Worm (Caenorhabditis elegans) whole organism, early embryonic: ENCODE data around the gene cyp-31A5.

Experiments
- B0310.2 ChIP-seq: sonication (generic microtip); optimal IDR thresholded peaks from 2 replicates; lab custom pipeline; 2016; ENCODE audit warnings: mild to moderate bottlenecking, missing genetic modification characterization, missing compliant biosample characterization
- F13C5.2 ChIP-seq: sonication (generic microtip); optimal IDR thresholded peaks from 2 replicates; lab custom pipeline; 2017; ENCODE audit warnings: mild to moderate bottlenecking, missing genetic modification characterization, inconsistent platforms, missing compliant biosample characterization
- aly-1 ChIP-seq: sonication (generic microtip); optimal IDR thresholded peaks from 2 replicates; lab custom pipeline; 2016; ENCODE audit warnings: missing genetic modification characterization, missing compliant biosample characterization
- ama-1 ChIP-seq: fragments of 150-350 bp; optimal IDR thresholded peaks from 2 replicates; lab custom pipeline; 2014
- ceh-13 ChIP-seq: fragments of 200-800 bp; sonication (Bioruptor generic); optimal IDR thresholded peaks from 2 replicates; lab custom pipeline; 2018; ENCODE audit warnings: mild to moderate bottlenecking, missing genetic modification characterization, missing compliant biosample characterization
- ceh-36 ChIP-seq: sonication (generic microtip); optimal IDR thresholded peaks from 2 replicates; lab custom pipeline; 2016; ENCODE audit warnings: missing genetic modification characterization, inconsistent platforms, missing compliant biosample characterization
- ets-7 ChIP-seq: sonication (generic microtip); optimal IDR thresholded peaks from 2 replicates; lab custom pipeline; 2016; ENCODE audit warnings: missing genotype, missing genetic modification characterization, missing compliant biosample characterization
- flt-1 ChIP-seq: fragments of 200-800 bp; sonication (Bioruptor generic); IDR thresholded peaks from 2 replicates; pipeline ENCODE4 v1.3.6; 2022; ENCODE audit warnings: missing genetic modification characterization, missing compliant biosample characterization
- hmbx-1 ChIP-seq: sonication (generic microtip); optimal IDR thresholded peaks from 2 replicates; lab custom pipeline; 2016; ENCODE audit warnings: mild to moderate bottlenecking, missing genetic modification characterization, missing compliant biosample characterization
- hmg-4 ChIP-seq: fragments of 200-800 bp; sonication (Bioruptor generic); optimal IDR thresholded peaks from 2 replicates; lab custom pipeline; 2018; ENCODE audit warnings: mild to moderate bottlenecking, missing genetic modification characterization, missing compliant biosample characterization
- hnd-1 ChIP-seq: sonication (generic microtip); optimal IDR thresholded peaks from 2 replicates; lab custom pipeline; 2016; ENCODE audit warnings: missing genetic modification characterization, missing compliant biosample characterization
- pes-1 ChIP-seq: fragments of 200-800 bp; sonication (Bioruptor generic); IDR thresholded peaks from 2 replicates; pipeline ENCODE4 v1.3.6; 2022; ENCODE audit warnings: missing genetic modification reagents, missing genetic modification characterization, missing compliant biosample characterization
- scrt-1 ChIP-seq: fragments of 200-800 bp; sonication (Bioruptor generic); IDR thresholded peaks from 2 replicates; pipeline ENCODE4 v1.3.6; 2022; ENCODE audit warnings: missing genetic modification characterization, missing compliant biosample characterization
- sea-1 ChIP-seq: fragments of 200-800 bp; sonication (Bioruptor generic); conservative IDR thresholded peaks from 2 replicates; pipeline ENCODE4 v1.3.6; 2022; ENCODE audit warnings: missing genetic modification characterization, missing compliant biosample characterization
- tbx-11 ChIP-seq: fragments of 200-800 bp; sonication (Bioruptor generic); IDR thresholded peaks from 2 replicates; pipeline ENCODE4 v1.3.6; 2022; ENCODE audit warnings: missing genetic modification characterization, missing compliant biosample characterization
- tbx-37 ChIP-seq: fragments of 200-800 bp; sonication (Bioruptor generic); conservative IDR thresholded peaks from 2 replicates; pipeline ENCODE4 v1.3.6; 2022; ENCODE audit warnings: missing genetic modification reagents, missing genetic modification characterization, missing compliant biosample characterization
- tra-4 ChIP-seq: sonication (generic microtip); optimal IDR thresholded peaks from 2 replicates; lab custom pipeline; 2017; ENCODE audit warnings: missing genetic modification characterization, missing compliant biosample characterization

Gene cyp-31A5

ce11 chrIV:13383763-13384436 is 17.2 kb upstream of the cyp-31A5 start, which contains the start of gene rab-19:
Gene rab-19, minus strand, starts transcription at chrIV:13384386.
- TF ChIP-seq pes-1 (GFP tag; lab: Robert Waterston, UW), result no peak
- peak; percentile 17 for TF ChIP-seq F13C5.2 (tag; lab: Kevin White, UChicago)

ce11 chrIV:13386043-13386442 is 15.0 kb upstream of the cyp-31A5 start, which contains the start of the genes Y62E10A.20, Y62E10A.23 and mdt-9:
Gene Y62E10A.20, minus strand, starts transcription at chrIV:13386091.
Gene Y62E10A.23, plus strand, starts transcription at chrIV:13386324.
Gene mdt-9, plus strand, starts transcription at chrIV:13386380.
- peak; percentile 58; the same call in 1 of the 2 replicates for TF ChIP-seq tbx-37
- no peak for TF ChIP-seq ama-1 (lab: Kevin White, UChicago)
- peak; percentile 69 for TF ChIP-seq pes-1 (GFP tag; lab: Robert Waterston, UW)
- TF ChIP-seq scrt-1 (GFP tag; lab: Robert Waterston, UW), result peak; percentile 67; the same call in 1 of the 2 replicates
- TF ChIP-seq ets-7, result peak; percentile 26
- TF ChIP-seq ceh-36 (tag; lab: Kevin White, UChicago), result peak; percentile 65
- TF ChIP-seq hmg-4 (GFP tag; lab: Kevin White, UChicago), result peak; percentile 19
- TF ChIP-seq tra-4, result no peak
- peak; percentile 77 for TF ChIP-seq sea-1 (GFP tag; lab: Robert Waterston, UW)
- TF ChIP-seq aly-1, result peak; percentile 53
- peak; percentile 61 for TF ChIP-seq flt-1 (GFP tag; lab: Robert Waterston, UW)
- TF ChIP-seq B0310.2 (tag; lab: Kevin White, UChicago), result no peak
- peak; percentile 48 for TF ChIP-seq hmbx-1
- peak; percentile 23 for TF ChIP-seq hnd-1 (tag; lab: Kevin White, UChicago)
- TF ChIP-seq tbx-11 (GFP tag; lab: Robert Waterston, UW), result peak; percentile 58; the same call in 1 of the 2 replicates
- TF ChIP-seq ceh-13 (GFP tag; lab: Kevin White, UChicago), result peak; percentile 60
- TF ChIP-seq F13C5.2 (tag; lab: Kevin White, UChicago), result peak; percentile 88

ce11 chrIV:13386903-13387302 is 14.2 kb upstream of the cyp-31A5 start, which contains the start of gene lsm-3:
Gene lsm-3, plus strand, starts transcription at chrIV:13387203.
- TF ChIP-seq scrt-1 (GFP tag; lab: Robert Waterston, UW) (no peak), tbx-11 (GFP tag; lab: Robert Waterston, UW) (no peak)

ce11 chrIV:13388779-13389178 is 12.3 kb upstream of the cyp-31A5 start:
- TF ChIP-seq aly-1 (no peak), ceh-13 (GFP tag; lab: Kevin White, UChicago) (no peak), tra-4 (no peak), hmbx-1 (no peak), hmg-4 (GFP tag; lab: Kevin White, UChicago) (no peak), pes-1 (GFP tag; lab: Robert Waterston, UW) (no peak), B0310.2 (tag; lab: Kevin White, UChicago) (no peak), F13C5.2 (tag; lab: Kevin White, UChicago) (no peak), scrt-1 (GFP tag; lab: Robert Waterston, UW) (no peak), flt-1 (GFP tag; lab: Robert Waterston, UW) (no peak)

- TF ChIP-seq F13C5.2 (tag; lab: Kevin White, UChicago), result no peak
These were observed 11.9 kb upstream of the cyp-31A5 start for ce11 chrIV:13389237-13389636.

ce11 chrIV:13390770-13391169 is 10.3 kb upstream of the cyp-31A5 start:
- TF ChIP-seq F13C5.2 (tag; lab: Kevin White, UChicago) (no peak), ceh-36 (tag; lab: Kevin White, UChicago) (no peak), hmg-4 (GFP tag; lab: Kevin White, UChicago) (no peak), tra-4 (no peak), ama-1 (lab: Kevin White, UChicago) (no peak)

- TF ChIP-seq ama-1 (lab: Kevin White, UChicago) (no peak), tbx-37 (no peak), ceh-13 (GFP tag; lab: Kevin White, UChicago) (no peak), hmg-4 (GFP tag; lab: Kevin White, UChicago) (no peak), pes-1 (GFP tag; lab: Robert Waterston, UW) (no peak), ceh-36 (tag; lab: Kevin White, UChicago) (no peak), tbx-11 (GFP tag; lab: Robert Waterston, UW) (no peak), flt-1 (GFP tag; lab: Robert Waterston, UW) (no peak)
These were observed 8.9 kb upstream of the cyp-31A5 start for ce11 chrIV:13392230-13392629.

ce11 chrIV:13393246-13393716 is 7.8 kb upstream of the cyp-31A5 start:
- no peak for TF ChIP-seq aly-1

ce11 chrIV:13394686-13395085 is 6.4 kb upstream of the cyp-31A5 start:
- TF ChIP-seq sea-1 (GFP tag; lab: Robert Waterston, UW), result no peak
- TF ChIP-seq hmbx-1, result no peak
- TF ChIP-seq flt-1 (GFP tag; lab: Robert Waterston, UW), result no peak
- no peak for TF ChIP-seq hnd-1 (tag; lab: Kevin White, UChicago)
- TF ChIP-seq tbx-11 (GFP tag; lab: Robert Waterston, UW), result no peak
- TF ChIP-seq tra-4, result no peak
- TF ChIP-seq scrt-1 (GFP tag; lab: Robert Waterston, UW), result no peak
- TF ChIP-seq ama-1 (lab: Kevin White, UChicago), result no peak
- TF ChIP-seq aly-1, result no peak
- TF ChIP-seq hmg-4 (GFP tag; lab: Kevin White, UChicago), result no peak
- TF ChIP-seq ceh-36 (tag; lab: Kevin White, UChicago), result no peak
